Fruit fly (Drosophila melanogaster): ENCODE measurements around the gene Cyp4e3.
A peak's percentile ranks its signal among the peaks of the same experiment; 100 is the strongest.

Gene Cyp4e3

DNA sequence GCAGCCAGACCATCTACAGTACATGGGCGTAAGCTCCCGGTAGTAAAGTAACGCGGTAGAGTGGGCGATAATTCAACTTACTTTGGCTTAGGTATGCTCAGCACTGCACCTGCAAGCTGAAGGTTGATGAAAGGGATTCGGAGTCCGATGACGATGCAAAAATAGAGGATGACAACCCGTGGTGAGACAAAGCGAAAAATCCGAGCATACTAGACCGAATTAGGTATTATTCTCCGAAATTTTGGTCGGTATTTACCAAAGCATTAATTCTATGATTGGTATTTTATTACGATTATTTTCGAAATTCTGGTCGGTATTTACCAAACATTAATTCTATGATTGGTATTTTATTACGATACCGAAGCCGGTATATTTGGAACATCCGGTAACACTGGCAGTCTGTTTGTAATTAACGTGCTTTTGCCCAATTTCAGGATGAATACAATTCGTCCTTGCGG lies 40.7 kb upstream of the Cyp4e3 start, which contains the start of gene CG4036 (continued):
- TF ChIP-seq gro (GFP tag; optimal IDR thresholded peaks at IDR 0.05), result no peak
- TF ChIP-seq Scr (GFP tag; IDR thresholded peaks at IDR 0.05; ENCODE audit: partially characterized antibody), result peak; percentile 33; the same call in 1 of the 2 replicates
- TF ChIP-seq fd96Cb (tag; optimal IDR thresholded peaks at IDR 0.05), result no peak
- no peak for TF ChIP-seq kah (GFP tag; optimal IDR thresholded peaks at IDR 0.05)
- no peak for TF ChIP-seq Side (GFP tag; optimal IDR thresholded peaks at IDR 0.05)
- TF ChIP-seq da (GFP tag; optimal IDR thresholded peaks at IDR 0.05), result no peak
- TF ChIP-seq CG6254 (GFP tag; optimal IDR thresholded peaks at IDR 0.05), result no peak
- no peak for TF ChIP-seq CG3726 (GFP tag; IDR thresholded peaks at IDR 0.05)
- no peak for TF ChIP-seq lov (optimal IDR thresholded peaks at IDR 0.05)
- no peak for TF ChIP-seq lov (GFP tag; IDR thresholded peaks at IDR 0.05)
- no peak for TF ChIP-seq pnt (GFP tag; optimal IDR thresholded peaks at IDR 0.05)
- no peak for TF ChIP-seq CG14050 (GFP tag; IDR thresholded peaks at IDR 0.05)
- TF ChIP-seq cato (GFP tag; optimal IDR thresholded peaks at IDR 0.05; ENCODE audit: borderline replicate concordance), result no peak
- TF ChIP-seq Elba2 (GFP tag; optimal IDR thresholded peaks at IDR 0.05), result no peak
- TF ChIP-seq stwl (tag; optimal IDR thresholded peaks at IDR 0.05), result peak; percentile 85
- TF ChIP-seq CG18599 (GFP tag; optimal IDR thresholded peaks at IDR 0.05), result no peak
- TF ChIP-seq CG13123 (GFP tag; optimal IDR thresholded peaks at IDR 0.05), result no peak
- TF ChIP-seq CHES-1-like (GFP tag; optimal IDR thresholded peaks at IDR 0.05), result peak; percentile 30
- TF ChIP-seq Dip3 (GFP tag; optimal IDR thresholded peaks at IDR 0.05), result no peak
- no peak for TF ChIP-seq jing (GFP tag; optimal IDR thresholded peaks at IDR 0.05)
- no peak for TF ChIP-seq Ravus (GFP tag; IDR thresholded peaks at IDR 0.05)
- TF ChIP-seq CG4282 (GFP tag; optimal IDR thresholded peaks at IDR 0.05), result no peak
- TF ChIP-seq CG6689 (GFP tag; IDR thresholded peaks at IDR 0.05), result no peak
- TF ChIP-seq Dek (tag; optimal IDR thresholded peaks at IDR 0.05), result no peak
- TF ChIP-seq CG32767 (GFP tag; IDR thresholded peaks at IDR 0.05), result no peak
- TF ChIP-seq sens (GFP tag), result peak; percentile 50
- TF ChIP-seq dm (GFP tag; optimal IDR thresholded peaks at IDR 0.05), result peak; percentile 75
- TF ChIP-seq Stat92E (GFP tag; optimal IDR thresholded peaks at IDR 0.05), result peak in 1 of 3 experiments; percentile 32
- no peak for TF ChIP-seq bcd (GFP tag; optimal IDR thresholded peaks at IDR 0.05)
- TF ChIP-seq vfl (GFP tag; optimal IDR thresholded peaks at IDR 0.05), result no peak
- TF ChIP-seq NFAT (GFP tag; IDR thresholded peaks at IDR 0.05), result no peak
- TF ChIP-seq Lim3 (GFP tag; IDR thresholded peaks at IDR 0.05), result no peak
- peak; percentile 25; the same call in 1 of the 4 replicates for TF ChIP-seq Dll (GFP tag; IDR thresholded peaks at IDR 0.05; ENCODE audit: partially characterized antibody)
- TF ChIP-seq Camta (GFP tag; optimal IDR thresholded peaks at IDR 0.05), result no peak
- TF ChIP-seq wek (GFP tag; optimal IDR thresholded peaks at IDR 0.05), result no peak
- TF ChIP-seq esg (GFP tag; conservative IDR thresholded peaks at IDR 0.05), result no peak
- TF ChIP-seq NK7.1 (GFP tag; optimal IDR thresholded peaks at IDR 0.05), result no peak
- TF ChIP-seq CG17359 (tag; optimal IDR thresholded peaks at IDR 0.05), result no peak
- TF ChIP-seq Rfx (GFP tag; IDR thresholded peaks at IDR 0.05), result no peak
- no peak for TF ChIP-seq CG17912 (GFP tag; optimal IDR thresholded peaks at IDR 0.05)
- no peak for TF ChIP-seq CG7745 (tag; optimal IDR thresholded peaks at IDR 0.05)
- no peak for TF ChIP-seq CG3995 (GFP tag; optimal IDR thresholded peaks at IDR 0.05)
- TF ChIP-seq Sin3A (optimal IDR thresholded peaks at IDR 0.05), result peak; percentile 59
- no peak for TF ChIP-seq wdn (GFP tag; IDR thresholded peaks at IDR 0.05)
- TF ChIP-seq Bteb2 (GFP tag; optimal IDR thresholded peaks at IDR 0.05), result no peak
- no peak for TF ChIP-seq gcm (GFP tag; optimal IDR thresholded peaks at IDR 0.05)
- peak; percentile 65 for TF ChIP-seq Ets97D (GFP tag; optimal IDR thresholded peaks at IDR 0.05)
- TF ChIP-seq br (optimal IDR thresholded peaks at IDR 0.05), result no peak
- no peak for TF ChIP-seq ind (GFP tag; optimal IDR thresholded peaks at IDR 0.05)
- TF ChIP-seq CG14710 (tag; optimal IDR thresholded peaks at IDR 0.05), result peak; percentile 24
- TF ChIP-seq disco-r (GFP tag; optimal IDR thresholded peaks at IDR 0.05), result no peak
- no peak for TF ChIP-seq slbo (GFP tag; IDR thresholded peaks at IDR 0.05)
- TF ChIP-seq toy (GFP tag; IDR thresholded peaks at IDR 0.05), result no peak

All from whole organism, embryonic.